Worm (Caenorhabditis elegans): ENCODE measurements around the gene F53A2.1.

- TF ChIP-seq egl-27 (tag; optimal IDR thresholded peaks at IDR 0.05) = no peak
- TF ChIP-seq Y48G9A.11 (GFP tag; IDR thresholded peaks at IDR 0.05) = no peak
- no peak for TF ChIP-seq madf-9 (GFP tag; conservative IDR thresholded peaks at IDR 0.05)
- no peak for TF ChIP-seq nhr-111 (GFP tag; optimal IDR thresholded peaks at IDR 0.05)
- TF ChIP-seq nhr-77 (tag; optimal IDR thresholded peaks at IDR 0.05) = no peak
- no peak for TF ChIP-seq R02D3.7 (tag; optimal IDR thresholded peaks at IDR 0.05)
- TF ChIP-seq lin-15B (tag; optimal IDR thresholded peaks at IDR 0.05) = no peak
Observed at ce11 chrIII:13313788-13314187, 10.9 kb downstream of the F53A2.1 start, which contains the start of gene Y43F4B.10.

Data from whole organism, L4 larva.